Worm (Caenorhabditis elegans) whole organism, L1 larva: Measurements from ENCODE around the gene C15H9.5.

Experiments
- aha-1 ChIP-seq: fragments of 150-350 bp; optimal IDR thresholded peaks from 2 replicates; lab custom pipeline; 2014; ENCODE audit warnings: missing biosample characterization, missing genetic modification characterization
- ceh-82 ChIP-seq, 3 experiments: fragments of 150-350 bp in 1 of 3; sonication (generic microtip) in 2 of 3; optimal IDR thresholded peaks; 2 replicates each; lab custom pipeline; 2014 to 2017; ENCODE audit warnings: missing biosample characterization in 3 of 3, missing genetic modification characterization in 3 of 3
- ces-1 ChIP-seq: fragments of 150-350 bp; optimal IDR thresholded peaks from 2 replicates; lab custom pipeline; 2014; ENCODE audit warnings: missing biosample characterization, missing genetic modification reagents, missing genetic modification characterization
- dpl-1 ChIP-seq, 3 experiments: fragments of 150-350 bp in 2 of 3; sonication (generic microtip) in 1 of 3; optimal IDR thresholded peaks; 2 replicates each; lab custom pipeline; 2014 to 2017; ENCODE audit warnings: missing biosample characterization in 3 of 3, missing genetic modification characterization in 3 of 3, missing genetic modification reagents in 3 of 3
- dsc-1 ChIP-seq: sonication (generic microtip); optimal IDR thresholded peaks from 2 replicates; lab custom pipeline; 2016; ENCODE audit warnings: mild to moderate bottlenecking, missing genetic modification characterization, missing compliant biosample characterization
- efl-1 ChIP-seq, 4 experiments: fragments of 150-350 bp; optimal IDR thresholded peaks in 3 of 4; peaks in 1 of 4; 1 replicate in 1 of 4; 2 replicates in 3 of 4; lab custom pipeline; 2014; ENCODE audit warnings: missing biosample characterization in 2 of 4, missing genetic modification characterization in 2 of 4, missing genetic modification reagents in 2 of 4
- egl-27 ChIP-seq, 2 experiments: fragments of 150-350 bp in 1 of 2; sonication (generic microtip); optimal IDR thresholded peaks; 3 replicates each; lab custom pipeline; 2017 to 2018; ENCODE audit warnings: missing biosample characterization in 2 of 2, missing genetic modification characterization in 2 of 2, missing genetic modification reagents in 2 of 2
- elt-3 ChIP-seq, 6 experiments: fragments of 150-350 bp in 1 of 6; sonication (generic microtip); optimal IDR thresholded peaks; 2 replicates each; lab custom pipeline; 2017 to 2018; ENCODE audit warnings: missing biosample characterization in 6 of 6, missing genetic modification characterization in 6 of 6, inconsistent platforms in 1 of 6
- fkh-10 ChIP-seq: sonication (generic microtip); optimal IDR thresholded peaks from 2 replicates; lab custom pipeline; 2017; ENCODE audit warnings: missing biosample characterization, missing genetic modification reagents, missing genetic modification characterization
- fkh-8 ChIP-seq: sonication (generic microtip); optimal IDR thresholded peaks from 2 replicates; lab custom pipeline; 2016; ENCODE audit warnings: mild to moderate bottlenecking, missing genetic modification characterization, missing compliant biosample characterization
- fos-1 ChIP-seq: fragments of 150-350 bp; optimal IDR thresholded peaks from 2 replicates; lab custom pipeline; 2014; ENCODE audit warnings: missing biosample characterization, missing genetic modification characterization
- grh-1 ChIP-seq: fragments of 200-800 bp; sonication (Bioruptor generic); IDR thresholded peaks from 2 replicates; pipeline ENCODE4 v1.3.6; 2022; ENCODE audit warnings: missing genetic modification reagents, missing genetic modification characterization, missing compliant biosample characterization
- hlh-4 ChIP-seq: sonication (generic microtip); optimal IDR thresholded peaks from 2 replicates; lab custom pipeline; 2016; ENCODE audit warnings: mild to moderate bottlenecking, missing genetic modification characterization, missing compliant biosample characterization
- hpl-2 ChIP-seq: fragments of 150-350 bp; optimal IDR thresholded peaks from 2 replicates; lab custom pipeline; 2014; ENCODE audit warnings: missing biosample characterization, missing genetic modification reagents, missing genetic modification characterization
- lin-14 ChIP-seq: fragments of 200-800 bp; sonication (Bioruptor generic); optimal IDR thresholded peaks from 2 replicates; lab custom pipeline; 2018; ENCODE audit warnings: mild to moderate bottlenecking, missing genetic modification characterization, moderate library complexity, missing compliant biosample characterization
- lin-35 ChIP-seq, 2 experiments: fragments of 150-350 bp; optimal IDR thresholded peaks; 2 replicates each; lab custom pipeline; 2014; ENCODE audit warnings: missing biosample characterization in 2 of 2, missing genetic modification characterization in 2 of 2, missing genetic modification reagents in 2 of 2
- lsy-2 ChIP-seq, 2 experiments: fragments of 150-350 bp; optimal IDR thresholded peaks; 2 replicates each; lab custom pipeline; 2014; ENCODE audit warnings: missing biosample characterization in 2 of 2, missing genetic modification characterization in 2 of 2
- mab-9 ChIP-seq: fragments of 200-800 bp; sonication (Bioruptor generic); IDR thresholded peaks from 2 replicates; pipeline ENCODE4 v1.3.6; 2022; ENCODE audit warnings: missing genetic modification reagents, missing genetic modification characterization, missing compliant biosample characterization
- nhr-11 ChIP-seq: fragments of 150-350 bp; optimal IDR thresholded peaks from 2 replicates; lab custom pipeline; 2014; ENCODE audit warnings: missing biosample characterization, missing genetic modification characterization
- nhr-19 ChIP-seq: fragments of 200-800 bp; sonication (Bioruptor generic); conservative IDR thresholded peaks from 2 replicates; pipeline ENCODE4 v1.3.6; 2022; ENCODE audit warnings: missing genetic modification characterization, missing compliant biosample characterization
- nhr-20 ChIP-seq: sonication (generic microtip); optimal IDR thresholded peaks from 2 replicates; lab custom pipeline; 2016; ENCODE audit warnings: mild to moderate bottlenecking, missing genetic modification characterization, missing compliant biosample characterization
- nhr-47 ChIP-seq: sonication (generic microtip); optimal IDR thresholded peaks from 2 replicates; lab custom pipeline; 2016; ENCODE audit warnings: mild to moderate bottlenecking, missing genetic modification characterization, moderate library complexity, missing compliant biosample characterization
- nhr-71 ChIP-seq: sonication (generic microtip); optimal IDR thresholded peaks from 2 replicates; lab custom pipeline; 2016; ENCODE audit warnings: mild to moderate bottlenecking, missing genetic modification characterization, moderate library complexity, missing compliant biosample characterization
- nhr-77 ChIP-seq: fragments of 150-350 bp; optimal IDR thresholded peaks from 2 replicates; lab custom pipeline; 2014; ENCODE audit warnings: missing biosample characterization, missing genetic modification characterization
- nhr-85 ChIP-seq: sonication (generic microtip); peaks from one replicate; lab custom pipeline; 2016; ENCODE audit warnings: missing genetic modification characterization, inconsistent platforms, missing compliant biosample characterization
- nhr-90 ChIP-seq: sonication (generic microtip); optimal IDR thresholded peaks from 2 replicates; lab custom pipeline; 2016; ENCODE audit warnings: mild to moderate bottlenecking, missing genetic modification characterization, missing compliant biosample characterization; ENCODE audit not compliant: poor library complexity
- pqm-1 ChIP-seq: sonication (generic microtip); optimal IDR thresholded peaks from 3 replicates; lab custom pipeline; 2017; ENCODE audit warnings: missing biosample characterization, missing genetic modification characterization
- rnt-1 ChIP-seq: sonication (generic microtip); optimal IDR thresholded peaks from 2 replicates; lab custom pipeline; 2016; ENCODE audit warnings: mild to moderate bottlenecking, missing genetic modification characterization, moderate library complexity, missing compliant biosample characterization
- skn-1 ChIP-seq: fragments of 150-350 bp; optimal IDR thresholded peaks from 2 replicates; lab custom pipeline; 2014; ENCODE audit warnings: missing biosample characterization, missing genetic modification characterization
- snu-23 ChIP-seq: sonication (generic microtip); optimal IDR thresholded peaks from 2 replicates; lab custom pipeline; 2016; ENCODE audit warnings: missing genetic modification characterization, missing compliant biosample characterization
- sptf-1 ChIP-seq: fragments of 150-350 bp; optimal IDR thresholded peaks from 2 replicates; lab custom pipeline; 2014; ENCODE audit warnings: missing biosample characterization, missing genetic modification characterization
- swsn-7 ChIP-seq: sonication (generic microtip); optimal IDR thresholded peaks from 2 replicates; lab custom pipeline; 2016; ENCODE audit warnings: missing genetic modification characterization, missing compliant biosample characterization
- tbx-2 ChIP-seq: sonication (generic microtip); optimal IDR thresholded peaks from 2 replicates; lab custom pipeline; 2016; ENCODE audit warnings: missing genetic modification characterization, missing compliant biosample characterization
- xbp-1 ChIP-seq: sonication (generic microtip); optimal IDR thresholded peaks from 2 replicates; lab custom pipeline; 2016; ENCODE audit warnings: missing genetic modification characterization, missing compliant biosample characterization
- ztf-4 ChIP-seq: fragments of 150-350 bp; optimal IDR thresholded peaks from 2 replicates; lab custom pipeline; 2014; ENCODE audit warnings: missing biosample characterization, missing genetic modification characterization

C15H9.5 gene

ce11 chrX:6122026-6122425 is 28.9 kb downstream of the C15H9.5 start, which contains the start of gene nnt-1:
TSS of gene nnt-1 (plus strand) at chrX:6122311.
- TF ChIP-seq sptf-1 (tag; lab: Kevin White, UChicago) (no peak), fos-1 (no peak), efl-1 (optimal IDR thresholded peaks at IDR 0.05; lab: Kevin White, UChicago) (no peak), efl-1 (GFP tag; optimal IDR thresholded peaks at IDR 0.05 in 1 of 2; lab: Kevin White, UChicago) (no peak), grh-1 (GFP tag; lab: Robert Waterston, UW) (no peak), lsy-2 (tag; optimal IDR thresholded peaks at IDR 0.05; lab: Kevin White, UChicago) (no peak), mab-9 (GFP tag; lab: Robert Waterston, UW) (no peak), elt-3 (tag; optimal IDR thresholded peaks at IDR 0.05; lab: Kevin White, UChicago) (peak in 1 of 6 experiments; percentile 40), nhr-71 (tag; lab: Kevin White, UChicago) (peak; percentile 29), nhr-11 (tag; lab: Kevin White, UChicago) (no peak), hlh-4 (tag; lab: Kevin White, UChicago) (no peak), nhr-19 (GFP tag; lab: Robert Waterston, UW) (no peak), pqm-1 (no peak), nhr-20 (tag; lab: Kevin White, UChicago) (peak; percentile 83), egl-27 (tag; optimal IDR thresholded peaks at IDR 0.05; lab: Kevin White, UChicago) (no peak), ces-1 (GFP tag; lab: Kevin White, UChicago) (no peak), hpl-2 (no peak), ceh-82 (tag; optimal IDR thresholded peaks at IDR 0.05; lab: Kevin White, UChicago) (no peak), nhr-85 (tag; lab: Kevin White, UChicago) (peak; percentile 44), skn-1 (tag; lab: Kevin White, UChicago) (no peak), nhr-90 (tag; lab: Kevin White, UChicago) (peak; percentile 6), lin-35 (GFP tag; optimal IDR thresholded peaks at IDR 0.05; lab: Kevin White, UChicago) (peak in 1 of 2 experiments; percentile 22), tbx-2 (tag; lab: Kevin White, UChicago) (no peak), dpl-1 (GFP tag; optimal IDR thresholded peaks at IDR 0.05; lab: Kevin White, UChicago) (no peak), ztf-4 (no peak), lin-14 (GFP tag; lab: Kevin White, UChicago) (peak; percentile 54), fkh-8 (tag; lab: Kevin White, UChicago) (no peak)
- TF ChIP-seq, all 84 proteins: peak for 7

ce11 chrX:6128225-6128686 is 35.2 kb downstream of the C15H9.5 start, which contains the start of gene C15H9.9:
TSS of gene C15H9.9 (minus strand) at chrX:6128275.
- peak; percentile 57 for TF ChIP-seq dsc-1
- peak in 2 of 3 experiments; percentile 25 to 26 for TF ChIP-seq ceh-82 (tag; optimal IDR thresholded peaks at IDR 0.05; lab: Kevin White, UChicago)
- peak; percentile 25 for TF ChIP-seq swsn-7 (tag; lab: Kevin White, UChicago)
- TF ChIP-seq dpl-1 (GFP tag; optimal IDR thresholded peaks at IDR 0.05; lab: Kevin White, UChicago): no peak
- no peak for TF ChIP-seq aha-1 (tag; lab: Kevin White, UChicago)
- TF ChIP-seq nhr-20 (tag; lab: Kevin White, UChicago): peak; percentile 10
- peak; percentile 15 for TF ChIP-seq nhr-47 (tag; lab: Kevin White, UChicago)
- TF ChIP-seq nhr-71 (tag; lab: Kevin White, UChicago): peak; percentile 39
- TF ChIP-seq tbx-2 (tag; lab: Kevin White, UChicago): peak; percentile 47
- TF ChIP-seq nhr-77: no peak
- TF ChIP-seq snu-23 (GFP tag; lab: Kevin White, UChicago): peak; percentile 26
- TF ChIP-seq lsy-2 (tag; optimal IDR thresholded peaks at IDR 0.05; lab: Kevin White, UChicago): peak in 1 of 2 experiments; percentile 30
- TF ChIP-seq rnt-1 (tag; lab: Kevin White, UChicago): peak; percentile 44
- TF ChIP-seq xbp-1: peak; percentile 5
- peak; percentile 12 for TF ChIP-seq fkh-8 (tag; lab: Kevin White, UChicago)
- TF ChIP-seq lin-14 (GFP tag; lab: Kevin White, UChicago): peak; percentile 76
- peak; percentile 32 for TF ChIP-seq fkh-10 (GFP tag; lab: Kevin White, UChicago)
- TF ChIP-seq nhr-19 (GFP tag; lab: Robert Waterston, UW): no peak
- TF ChIP-seq hpl-2: no peak

DNA sequence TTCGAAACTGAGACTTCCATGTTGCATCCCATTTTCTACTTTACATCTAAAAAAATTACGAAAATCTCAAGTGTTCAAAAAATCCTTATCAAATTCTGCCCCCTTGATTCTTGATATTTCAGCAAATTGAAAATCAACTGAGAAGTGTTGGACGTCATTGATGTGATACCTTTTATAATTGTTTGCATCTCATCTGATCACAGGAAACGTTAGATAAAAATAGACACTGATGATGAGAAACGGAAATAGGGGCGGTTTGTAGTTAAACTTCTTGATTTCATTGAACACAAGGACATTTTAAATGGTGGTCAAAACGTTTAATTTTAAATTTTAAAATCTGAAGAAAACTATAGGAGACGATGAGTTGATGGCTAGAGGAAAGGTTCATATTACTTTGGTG is 35.7 kb downstream of the C15H9.5 start:
- TF ChIP-seq nhr-85 (tag; lab: Kevin White, UChicago) (peak; percentile 59), fos-1 (no peak), elt-3 (tag; optimal IDR thresholded peaks at IDR 0.05; lab: Kevin White, UChicago) (peak in 2 of 6 experiments; percentile 7 to 52)
